ENCODE assay signal across 4 fruit fly cellular contexts in the genomic region with DNA sequence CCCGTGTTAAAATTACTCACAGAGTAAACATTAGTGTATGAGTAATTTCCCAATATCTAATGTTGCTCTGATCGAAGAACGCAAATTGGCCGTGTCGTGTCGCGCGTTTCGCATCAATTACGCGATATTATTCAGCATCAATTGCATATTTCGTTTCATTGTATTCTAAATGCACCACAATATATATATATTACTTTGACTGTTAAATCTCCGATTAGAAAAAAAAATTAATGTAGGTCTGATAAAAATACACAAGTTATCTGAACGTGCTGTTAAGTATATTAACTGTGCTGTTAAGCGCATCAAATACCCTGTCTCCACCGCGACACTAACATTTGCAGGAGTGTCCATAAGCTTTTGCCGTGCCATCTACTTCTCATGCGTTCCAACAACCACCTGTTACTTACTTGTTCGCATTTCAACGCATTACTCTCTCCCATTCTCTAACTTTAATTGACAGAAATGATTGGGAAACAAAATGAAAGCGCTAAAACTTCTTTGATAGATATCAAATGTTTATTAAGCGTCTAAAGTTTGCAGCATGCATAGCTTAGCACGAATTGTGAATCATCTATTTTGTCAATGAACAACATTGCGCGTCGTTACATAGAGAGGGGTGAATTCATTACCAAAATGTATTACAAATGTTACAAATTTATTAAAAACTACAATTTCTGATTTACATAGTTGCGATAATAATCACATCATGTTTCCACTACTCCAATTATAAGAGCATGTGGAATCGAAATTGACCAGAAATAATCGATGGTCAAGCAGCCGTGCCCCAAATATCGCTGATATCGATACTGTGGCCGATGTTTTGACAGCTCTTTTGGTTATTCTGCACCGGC.
TF ChIP-seq lines count a peak whose summit lies in the region.

A gene (minus strand): TSS at position 287 of the 851 bp plus-strand sequence.
A gene (plus strand): TSS at position 802 of the 851 bp plus-strand sequence.

- no peak for TF ChIP-seq CTCF in whole organism, embryonic (GFP tag; optimal IDR thresholded peaks at IDR 0.05; lab: Kevin White, UChicago)

TF ChIP-seq in whole organism, adult, 20 proteins besides CTCF, POLR2A, EP300 and RAD21:
- TF ChIP-seq bab1 (GFP tag; optimal IDR thresholded peaks at IDR 0.05; lab: Kevin White, UChicago) (peak; percentile 6), pad (GFP tag; optimal IDR thresholded peaks at IDR 0.05; lab: Kevin White, UChicago) (peak; percentile 3), cic (GFP tag; optimal IDR thresholded peaks at IDR 0.05; lab: Kevin White, UChicago) (no peak), kay (GFP tag; lab: Kevin White, UChicago; ENCODE audit: borderline replicate concordance) (peak; percentile 97)
TF ChIP-seq in whole organism, adult: peak in this region for 3.

TF ChIP-seq in whole organism, embryonic, 481 proteins besides CTCF, POLR2A, EP300 and RAD21 (continues in another document):
- TF ChIP-seq CG9932 (GFP tag; IDR thresholded peaks at IDR 0.05; lab: Robert Waterston, UW): no peak; the same call in 1 of the 2 replicates
- no peak for TF ChIP-seq pho (GFP tag; optimal IDR thresholded peaks at IDR 0.05; lab: Kevin White, UChicago)
- no peak for TF ChIP-seq CG7556 (GFP tag; optimal IDR thresholded peaks at IDR 0.05; lab: Kevin White, UChicago)
- TF ChIP-seq Hand (GFP tag; optimal IDR thresholded peaks at IDR 0.05; lab: Kevin White, UChicago): no peak
- no peak for TF ChIP-seq zfh2 (GFP tag; optimal IDR thresholded peaks at IDR 0.05; lab: Kevin White, UChicago)
- 0 out of 2 replicates have a peak, but pooled peaks have one; percentile 27 for TF ChIP-seq Rfx (GFP tag; IDR thresholded peaks at IDR 0.05; lab: Robert Waterston, UW)
- no peak for TF ChIP-seq nom (GFP tag; optimal IDR thresholded peaks at IDR 0.05; lab: Kevin White, UChicago)
- TF ChIP-seq so (GFP tag; IDR thresholded peaks at IDR 0.05; lab: Robert Waterston, UW): no peak
- no peak for TF ChIP-seq CG33213 (GFP tag; optimal IDR thresholded peaks at IDR 0.05; lab: Kevin White, UChicago)
- no peak for TF ChIP-seq CG8089 (GFP tag; optimal IDR thresholded peaks at IDR 0.05; lab: Kevin White, UChicago)
- TF ChIP-seq onecut (GFP tag; IDR thresholded peaks at IDR 0.05; lab: Robert Waterston, UW): no peak
- no peak for TF ChIP-seq CG31365 (tag; optimal IDR thresholded peaks at IDR 0.05; lab: Kevin White, UChicago)
- no peak for TF ChIP-seq grau (tag; optimal IDR thresholded peaks at IDR 0.05; lab: Kevin White, UChicago)
- TF ChIP-seq bsh (GFP tag; optimal IDR thresholded peaks at IDR 0.05; lab: Kevin White, UChicago): no peak
- TF ChIP-seq Lim3 (GFP tag; IDR thresholded peaks at IDR 0.05; lab: Robert Waterston, UW): no peak
- no peak for TF ChIP-seq B-H1 (GFP tag; IDR thresholded peaks at IDR 0.05; lab: Robert Waterston, UW)
- peak; percentile 85 for TF ChIP-seq CG7357 (GFP tag; IDR thresholded peaks at IDR 0.05; lab: Robert Waterston, UW)
- no peak for TF ChIP-seq CG6689 (GFP tag; IDR thresholded peaks at IDR 0.05; lab: Robert Waterston, UW)
- TF ChIP-seq pnt (GFP tag; optimal IDR thresholded peaks at IDR 0.05; lab: Kevin White, UChicago): no peak
- TF ChIP-seq CG42726 (GFP tag; IDR thresholded peaks at IDR 0.05; lab: Robert Waterston, UW; ENCODE audit: partially characterized antibody): peak; percentile 88
- TF ChIP-seq mirr (GFP tag; optimal IDR thresholded peaks at IDR 0.05; lab: Kevin White, UChicago): no peak
- no peak for TF ChIP-seq Fer3 (tag; optimal IDR thresholded peaks at IDR 0.05; lab: Kevin White, UChicago)
- TF ChIP-seq Atf-2 (GFP tag; optimal IDR thresholded peaks at IDR 0.05; lab: Kevin White, UChicago): no peak
- TF ChIP-seq sna (GFP tag; IDR thresholded peaks at IDR 0.05; lab: Robert Waterston, UW; ENCODE audit: partially characterized antibody): peak; percentile 83
- no peak for TF ChIP-seq CG6813 (GFP tag; optimal IDR thresholded peaks at IDR 0.05; lab: Kevin White, UChicago)
- no peak for TF ChIP-seq CG6654 (GFP tag; optimal IDR thresholded peaks at IDR 0.05; lab: Kevin White, UChicago)

TF ChIP-seq in whole organism, prepupa, 60 proteins besides CTCF, POLR2A, EP300 and RAD21:
- TF ChIP-seq Eip78C (GFP tag; lab: Kevin White, UChicago) (peak; percentile 53), CG11762 (GFP tag; optimal IDR thresholded peaks at IDR 0.05; lab: Kevin White, UChicago; ENCODE audit: insufficient read depth) (no peak), fkh (GFP tag; optimal IDR thresholded peaks at IDR 0.05; lab: Kevin White, UChicago) (peak; percentile 36), CG8319 (GFP tag; optimal IDR thresholded peaks at IDR 0.05; lab: Kevin White, UChicago) (no peak), cyc (GFP tag; optimal IDR thresholded peaks at IDR 0.05; lab: Kevin White, UChicago) (peak; percentile 21), lz (GFP tag; optimal IDR thresholded peaks at IDR 0.05; lab: Kevin White, UChicago) (peak; percentile 3)

TF ChIP-seq in whole organism, wandering third instar larva, 38 proteins besides CTCF, POLR2A, EP300 and RAD21:
- TF ChIP-seq psq (GFP tag; optimal IDR thresholded peaks at IDR 0.05; lab: Kevin White, UChicago) (no peak), N (GFP tag; optimal IDR thresholded peaks at IDR 0.05; lab: Kevin White, UChicago) (peak; percentile 84), woc (GFP tag; optimal IDR thresholded peaks at IDR 0.05; lab: Kevin White, UChicago) (peak; percentile 71), Hnf4 (GFP tag; optimal IDR thresholded peaks at IDR 0.05; lab: Kevin White, UChicago) (no peak), fru (GFP tag; optimal IDR thresholded peaks at IDR 0.05; lab: Kevin White, UChicago) (peak; percentile 97), HLH106 (tag; optimal IDR thresholded peaks at IDR 0.05; lab: Kevin White, UChicago) (no peak), Hr78 (GFP tag; optimal IDR thresholded peaks at IDR 0.05; lab: Kevin White, UChicago) (peak; percentile 74)
